Fruit fly (Drosophila melanogaster) whole organism, embryonic: ENCODE measurements around the gene ND-13A.

ENCODE experiments used
- Antp ChIP-seq: fragments of 200-800 bp; sonication (Bioruptor generic); optimal IDR thresholded peaks from 3 replicates; lab custom pipeline; 2016; ENCODE audit warnings: missing biosample characterization, missing genetic modification characterization
- Atf-2 ChIP-seq: fragments of 200-800 bp; sonication (Bioruptor generic); optimal IDR thresholded peaks from 2 replicates; lab custom pipeline; 2016; ENCODE audit warnings: missing biosample characterization, missing genetic modification characterization
- CG11456 ChIP-seq: fragments of 200-800 bp; sonication (Bioruptor generic); IDR thresholded peaks from 3 replicates; pipeline ENCODE4 v1.3.6; 2022; ENCODE audit warnings: missing biosample characterization, missing genetic modification characterization
- CG1233 ChIP-seq: fragments of 200-800 bp; sonication (Bioruptor generic); optimal IDR thresholded peaks from 4 replicates; lab custom pipeline; 2018; ENCODE audit warnings: missing biosample characterization, mild to moderate bottlenecking, missing genetic modification characterization
- CG12391 ChIP-seq: fragments of 200-800 bp; sonication (Bioruptor generic); optimal IDR thresholded peaks from 3 replicates; lab custom pipeline; 2018; ENCODE audit warnings: missing biosample characterization, mild to moderate bottlenecking, missing genetic modification characterization, moderate library complexity
- CG12769 ChIP-seq: fragments of 200-800 bp; sonication (Bioruptor generic); optimal IDR thresholded peaks from 2 replicates; lab custom pipeline; 2019; ENCODE audit warnings: missing biosample characterization, mild to moderate bottlenecking, missing genetic modification characterization, moderate library complexity
- CG13424 ChIP-seq: fragments of 200-800 bp; sonication (Bioruptor generic); optimal IDR thresholded peaks from 2 replicates; lab custom pipeline; 2019; ENCODE audit warnings: missing biosample characterization, mild to moderate bottlenecking, missing genetic modification characterization, moderate library complexity
- CG1603 ChIP-seq: fragments of 200-800 bp; sonication (Bioruptor generic); optimal IDR thresholded peaks from 2 replicates; lab custom pipeline; 2019; ENCODE audit warnings: missing biosample characterization, mild to moderate bottlenecking, missing genetic modification characterization, moderate library complexity
- CG17612 ChIP-seq: fragments of 200-800 bp; sonication (Bioruptor generic); IDR thresholded peaks from 2 replicates; pipeline ENCODE4 v1.3.6; 2022; ENCODE audit warnings: missing biosample characterization, missing genetic modification characterization
- CG2116 ChIP-seq: fragments of 200-800 bp; sonication (Bioruptor generic); optimal IDR thresholded peaks from 3 replicates; lab custom pipeline; 2018; ENCODE audit warnings: missing biosample characterization, mild to moderate bottlenecking, missing genetic modification characterization
- CG30020 ChIP-seq: fragments of 200-800 bp; optimal IDR thresholded peaks from 2 replicates; lab custom pipeline; 2019; ENCODE audit warnings: missing biosample characterization, mild to moderate bottlenecking, missing genetic modification characterization, moderate library complexity
- CG4424 ChIP-seq: fragments of 200-800 bp; sonication (Bioruptor generic); optimal IDR thresholded peaks from 3 replicates; lab custom pipeline; 2016; ENCODE audit warnings: missing biosample characterization, missing genetic modification characterization
- CG5245 ChIP-seq: fragments of 200-800 bp; sonication (Bioruptor generic); optimal IDR thresholded peaks from 3 replicates; lab custom pipeline; 2016; ENCODE audit warnings: missing biosample characterization, missing genetic modification characterization
- CG6854 ChIP-seq: fragments of 200-800 bp; sonication (Bioruptor generic); optimal IDR thresholded peaks from 3 replicates; lab custom pipeline; 2017; ENCODE audit warnings: missing biosample characterization, mild to moderate bottlenecking, missing genetic modification characterization
- CG8281 ChIP-seq: fragments of 200-800 bp; sonication (Bioruptor generic); optimal IDR thresholded peaks from 2 replicates; lab custom pipeline; 2018; ENCODE audit warnings: missing biosample characterization, mild to moderate bottlenecking, missing genetic modification characterization, moderate library complexity
- CG8290 ChIP-seq, 3 experiments: fragments of 200-800 bp; sonication (Bioruptor generic); optimal IDR thresholded peaks; 2 replicates each; lab custom pipeline; 2016 to 2019; ENCODE audit warnings: missing biosample characterization in 3 of 3, missing genetic modification characterization in 3 of 3, mild to moderate bottlenecking in 2 of 3, moderate library complexity in 1 of 3
- CG9817 ChIP-seq: fragments of 200-800 bp; sonication (Bioruptor generic); optimal IDR thresholded peaks from 2 replicates; lab custom pipeline; 2018; ENCODE audit warnings: missing biosample characterization, mild to moderate bottlenecking, missing genetic modification characterization, moderate library complexity
- D ChIP-seq, 2 experiments: fragments of 200-800 bp in 1 of 2; fragments of >200 bp in 1 of 2; sonication (Bioruptor generic) in 1 of 2; optimal IDR thresholded peaks; 2 replicates in 1 of 2; 3 replicates in 1 of 2; lab custom pipeline; 2017; ENCODE audit warnings: mild to moderate bottlenecking in 1 of 2, missing biosample characterization in 1 of 2, missing genetic modification characterization in 1 of 2, missing genetic modification reagents in 1 of 2
- Deaf1 ChIP-seq: fragments of 200-800 bp; optimal IDR thresholded peaks from 3 replicates; lab custom pipeline; 2019; ENCODE audit warnings: missing biosample characterization, mild to moderate bottlenecking, missing genetic modification characterization, moderate library complexity
- Dfd ChIP-seq, 2 experiments: fragments of >200 bp; optimal IDR thresholded peaks; 2 replicates each; lab custom pipeline; 2017; ENCODE audit warnings: missing biosample characterization in 2 of 2, missing genetic modification characterization in 2 of 2
- E2f1 ChIP-seq: fragments of 200-800 bp; sonication (Bioruptor generic); IDR thresholded peaks from 2 replicates; pipeline ENCODE4 v1.3.6; 2022; ENCODE audit warnings: missing biosample characterization, missing genetic modification characterization
- Eip74EF ChIP-seq, 2 experiments: fragments of 200-800 bp in 1 of 2; fragments of >200 bp in 1 of 2; sonication (Bioruptor generic) in 1 of 2; optimal IDR thresholded peaks; 2 replicates each; lab custom pipeline; 2017 to 2019; ENCODE audit warnings: missing biosample characterization in 2 of 2, missing genetic modification characterization in 2 of 2, mild to moderate bottlenecking in 1 of 2, moderate library complexity in 1 of 2
- Fer1 ChIP-seq: fragments of 200-800 bp; sonication (Bioruptor generic); optimal IDR thresholded peaks from 2 replicates; lab custom pipeline; 2017; ENCODE audit warnings: missing biosample characterization, mild to moderate bottlenecking, missing genetic modification characterization
- HLH3B ChIP-seq: fragments of 200-800 bp; sonication (Bioruptor generic); IDR thresholded peaks from 2 replicates; pipeline ENCODE4 v1.3.6; 2022; ENCODE audit warnings: missing biosample characterization, missing genetic modification characterization
- PHDP ChIP-seq: fragments of 200-800 bp; sonication (Bioruptor generic); optimal IDR thresholded peaks from 3 replicates; lab custom pipeline; 2018; ENCODE audit warnings: missing biosample characterization, mild to moderate bottlenecking, missing genetic modification characterization, moderate library complexity
- Rfx ChIP-seq: fragments of 200-800 bp; sonication (Bioruptor generic); IDR thresholded peaks from 2 replicates; pipeline ENCODE4 v1.3.6; 2022; ENCODE audit warnings: missing biosample characterization, missing genetic modification characterization
- Six4 ChIP-seq: fragments of 200-800 bp; sonication (Bioruptor generic); optimal IDR thresholded peaks from 2 replicates; lab custom pipeline; 2016; ENCODE audit warnings: missing biosample characterization, missing genetic modification characterization
- Vsx1 ChIP-seq: fragments of 200-800 bp; sonication (Bioruptor generic); optimal IDR thresholded peaks from 2 replicates; lab custom pipeline; 2017; ENCODE audit warnings: missing biosample characterization, mild to moderate bottlenecking, missing genetic modification characterization, missing genetic modification reagents
- ab ChIP-seq: fragments of 200-800 bp; sonication (Bioruptor generic); optimal IDR thresholded peaks from 2 replicates; lab custom pipeline; 2016; ENCODE audit warnings: missing biosample characterization, missing genetic modification characterization
- az2 ChIP-seq: fragments of 200-800 bp; sonication (Bioruptor generic); optimal IDR thresholded peaks from 3 replicates; lab custom pipeline; 2016; ENCODE audit warnings: missing biosample characterization, missing genetic modification characterization
- cas ChIP-seq: fragments of 200-800 bp; sonication (Bioruptor generic); IDR thresholded peaks from 2 replicates; pipeline ENCODE4 v1.3.6; 2022; ENCODE audit warnings: missing biosample characterization, missing genetic modification characterization
- croc ChIP-seq: fragments of 200-800 bp; sonication (Bioruptor generic); conservative IDR thresholded peaks from 3 replicates; pipeline ENCODE4 v1.3.6; 2022; ENCODE audit warnings: missing biosample characterization, missing genetic modification characterization
- dan ChIP-seq: fragments of 200-800 bp; sonication (Bioruptor generic); IDR thresholded peaks from 2 replicates; pipeline ENCODE4 v1.3.6; 2022; ENCODE audit warnings: missing biosample characterization, missing genetic modification characterization
- disco-r ChIP-seq: fragments of 200-800 bp; sonication (Bioruptor generic); optimal IDR thresholded peaks from 2 replicates; lab custom pipeline; 2016; ENCODE audit warnings: missing biosample characterization, missing genetic modification characterization
- dm ChIP-seq: fragments of 200-800 bp; sonication (Bioruptor generic); optimal IDR thresholded peaks from 3 replicates; lab custom pipeline; 2016; ENCODE audit warnings: missing biosample characterization, missing genetic modification characterization
- dpn ChIP-seq, 2 experiments: fragments of 200-800 bp; sonication (Bioruptor generic); optimal IDR thresholded peaks; 3 replicates each; lab custom pipeline; 2016; ENCODE audit warnings: missing biosample characterization in 2 of 2, missing genetic modification characterization in 2 of 2
- gcm2 ChIP-seq: fragments of 200-800 bp; sonication (Bioruptor generic); optimal IDR thresholded peaks from 2 replicates; lab custom pipeline; 2016; ENCODE audit warnings: missing biosample characterization, missing genetic modification characterization
- grn ChIP-seq: fragments of 200-800 bp; sonication (Bioruptor generic); optimal IDR thresholded peaks from 3 replicates; lab custom pipeline; 2017; ENCODE audit warnings: missing biosample characterization, missing genetic modification characterization
- gsb ChIP-seq: fragments of 200-800 bp; sonication (Bioruptor generic); IDR thresholded peaks from 2 replicates; pipeline ENCODE4 v1.3.6; 2022; ENCODE audit warnings: missing biosample characterization, missing genetic modification characterization
- hth ChIP-seq: fragments of >200 bp; optimal IDR thresholded peaks from 2 replicates; lab custom pipeline; 2017; ENCODE audit warnings: inconsistent platforms
- jigr1 ChIP-seq: fragments of 200-800 bp; sonication (Bioruptor generic); IDR thresholded peaks from 3 replicates; pipeline ENCODE4 v1.3.6; 2022; ENCODE audit warnings: missing biosample characterization, missing genetic modification characterization
- mam ChIP-seq: fragments of 200-800 bp; sonication (Bioruptor generic); optimal IDR thresholded peaks from 3 replicates; lab custom pipeline; 2016; ENCODE audit warnings: missing biosample characterization, missing genetic modification characterization
- pan ChIP-seq, 4 experiments: fragments of >200 bp in 3 of 4; fragments of 200-800 bp in 1 of 4; sonication (Bioruptor generic) in 1 of 4; optimal IDR thresholded peaks in 3 of 4; IDR thresholded peaks in 1 of 4; 2 replicates each; pipeline versions ENCODE4 v1.3.6 to Lab custom; 2017 to 2022; ENCODE audit warnings: missing biosample characterization in 2 of 4, missing genetic modification characterization in 2 of 4, mixed read lengths in 1 of 4
- pum ChIP-seq: fragments of 200-800 bp; sonication (Bioruptor generic); optimal IDR thresholded peaks from 2 replicates; lab custom pipeline; 2016; ENCODE audit warnings: missing biosample characterization, missing genetic modification characterization
- pzg ChIP-seq: fragments of 200-800 bp; sonication (Bioruptor generic); optimal IDR thresholded peaks from 3 replicates; lab custom pipeline; 2018; ENCODE audit warnings: missing biosample characterization, mild to moderate bottlenecking, missing genetic modification characterization, moderate library complexity
- run ChIP-seq: fragments of 200-800 bp; sonication (Bioruptor generic); optimal IDR thresholded peaks from 3 replicates; lab custom pipeline; 2018; ENCODE audit warnings: missing biosample characterization, mild to moderate bottlenecking, missing genetic modification characterization
- sens-2 ChIP-seq: fragments of 200-800 bp; sonication (Bioruptor generic); IDR thresholded peaks from 2 replicates; pipeline ENCODE4 v1.3.6; 2022; ENCODE audit warnings: missing biosample characterization, missing genetic modification characterization
- unc-4 ChIP-seq: fragments of 200-800 bp; sonication (Bioruptor generic); IDR thresholded peaks from 2 replicates; pipeline ENCODE4 v1.3.6; 2022; ENCODE audit warnings: missing biosample characterization, missing genetic modification characterization; ENCODE audit not compliant: partially characterized antibody
- unpg ChIP-seq: fragments of 200-800 bp; sonication (Bioruptor generic); optimal IDR thresholded peaks from 3 replicates; lab custom pipeline; 2018; ENCODE audit warnings: missing biosample characterization, mild to moderate bottlenecking, missing genetic modification characterization, moderate library complexity
- wor ChIP-seq: fragments of 200-800 bp; sonication (Bioruptor generic); IDR thresholded peaks from 2 replicates; pipeline ENCODE4 v1.3.6; 2022; ENCODE audit warnings: missing biosample characterization, missing genetic modification characterization

ND-13A gene

dm6 chr2L:5099790-5100360 is at the start of gene ND-13A (continued):
- TF ChIP-seq CG1603 (tag; lab: Kevin White, UChicago) (peak; percentile 40), CG17612 (GFP tag; lab: Robert Waterston, UW) (no peak), wor (GFP tag; lab: Robert Waterston, UW) (no peak), CG8281 (no peak), Rfx (GFP tag; lab: Robert Waterston, UW) (no peak), unpg (no peak), E2f1 (GFP tag; lab: Robert Waterston, UW) (no peak), CG12769 (tag; lab: Kevin White, UChicago) (no peak), CG8290 (GFP tag; optimal IDR thresholded peaks at IDR 0.05; lab: Kevin White, UChicago) (no peak), CG8290 (tag; optimal IDR thresholded peaks at IDR 0.05; lab: Kevin White, UChicago) (peak in 1 of 2 experiments; percentile 61), CG2116 (GFP tag; lab: Kevin White, UChicago) (no peak), run (tag; lab: Kevin White, UChicago) (no peak), dm (GFP tag; lab: Kevin White, UChicago) (no peak), Antp (GFP tag; lab: Kevin White, UChicago) (no peak), CG12391 (tag; lab: Kevin White, UChicago) (peak; percentile 4), Six4 (GFP tag; lab: Kevin White, UChicago) (no peak), pan (optimal IDR thresholded peaks at IDR 0.05; lab: Kevin White, UChicago) (no peak), pan (GFP tag; optimal IDR thresholded peaks at IDR 0.05 in 1 of 2, IDR thresholded peaks at IDR 0.05 in 1 of 2) (no peak), croc (GFP tag; lab: Robert Waterston, UW) (no peak), gsb (no peak), ab (GFP tag; lab: Kevin White, UChicago) (no peak), CG11456 (no peak), disco-r (no peak), Vsx1 (GFP tag; lab: Kevin White, UChicago) (no peak), Deaf1 (tag; lab: Kevin White, UChicago) (no peak), Eip74EF (GFP tag; optimal IDR thresholded peaks at IDR 0.05; lab: Kevin White, UChicago) (no peak), sens-2 (GFP tag; lab: Robert Waterston, UW) (no peak), CG13424 (tag; lab: Kevin White, UChicago) (no peak), mam (GFP tag; lab: Kevin White, UChicago) (no peak), CG4424 (GFP tag; lab: Kevin White, UChicago) (no peak), cas (GFP tag; lab: Robert Waterston, UW) (no peak), gcm2 (GFP tag; lab: Kevin White, UChicago) (no peak), CG6854 (GFP tag; lab: Kevin White, UChicago) (no peak), grn (GFP tag; lab: Kevin White, UChicago) (no peak), dan (no peak), hth (lab: Kevin White, UChicago) (no peak), dpn (GFP tag; optimal IDR thresholded peaks at IDR 0.05; lab: Kevin White, UChicago) (no peak), Fer1 (GFP tag; lab: Kevin White, UChicago) (peak; percentile 18), Dfd (GFP tag; optimal IDR thresholded peaks at IDR 0.05; lab: Kevin White, UChicago) (no peak), Atf-2 (GFP tag; lab: Kevin White, UChicago) (no peak), CG9817 (tag; lab: Kevin White, UChicago) (no peak), pzg (GFP tag; lab: Kevin White, UChicago) (peak; percentile 67), unc-4 (peak; percentile 39; the same call in 1 of the 2 replicates), pum (no peak), az2 (GFP tag; lab: Kevin White, UChicago) (no peak), jigr1 (GFP tag; lab: Robert Waterston, UW) (no peak), CG5245 (GFP tag; lab: Kevin White, UChicago) (no peak), PHDP (tag; lab: Kevin White, UChicago) (no peak), CG30020 (tag; lab: Kevin White, UChicago) (peak; percentile 25), CG1233 (GFP tag; lab: Kevin White, UChicago) (no peak), D (optimal IDR thresholded peaks at IDR 0.05; lab: Kevin White, UChicago) (no peak), D (GFP tag; optimal IDR thresholded peaks at IDR 0.05; lab: Kevin White, UChicago) (no peak), HLH3B (no peak)
